Worm (Caenorhabditis elegans): ENCODE results near the gene C34F6.9.

C34F6.9 gene

ce11 chrX:11222597-11223218, at the start of gene C34F6.9:
C34F6.9 (minus strand) TSS chrX:11222647.
- no peak for TF ChIP-seq ztf-29 (GFP tag; IDR thresholded peaks at IDR 0.05)
- TF ChIP-seq T22C8.4 (GFP tag; IDR thresholded peaks at IDR 0.05) = no peak
- TF ChIP-seq med-1 (GFP tag; optimal IDR thresholded peaks at IDR 0.05; ENCODE audit: insufficient read depth) = no peak
- TF ChIP-seq tab-1 (GFP tag; IDR thresholded peaks at IDR 0.05) = no peak
- TF ChIP-seq klf-2 (GFP tag; conservative IDR thresholded peaks at IDR 0.05) = no peak
- no peak for TF ChIP-seq ztf-23 (GFP tag; IDR thresholded peaks at IDR 0.05)
- TF ChIP-seq cog-1 (tag; optimal IDR thresholded peaks at IDR 0.05) = no peak
- no peak for TF ChIP-seq ref-1 (GFP tag; conservative IDR thresholded peaks at IDR 0.05)
- no peak for TF ChIP-seq flt-1 (GFP tag; IDR thresholded peaks at IDR 0.05)

- TF ChIP-seq med-1 (GFP tag; optimal IDR thresholded peaks at IDR 0.05; ENCODE audit: insufficient read depth) (no peak), cog-1 (tag; optimal IDR thresholded peaks at IDR 0.05) (no peak), ref-1 (GFP tag; conservative IDR thresholded peaks at IDR 0.05) (no peak), ztf-23 (GFP tag; IDR thresholded peaks at IDR 0.05) (no peak), flt-1 (GFP tag; IDR thresholded peaks at IDR 0.05) (no peak), T22C8.4 (GFP tag; IDR thresholded peaks at IDR 0.05) (no peak), ztf-29 (GFP tag; IDR thresholded peaks at IDR 0.05) (no peak), klf-2 (GFP tag; conservative IDR thresholded peaks at IDR 0.05) (no peak), tab-1 (GFP tag; IDR thresholded peaks at IDR 0.05) (no peak)
These were observed 48.4 kb upstream of the C34F6.9 start, which contains the start of gene ifa-1 for ce11 chrX:11270882-11271281. ifa-1 (plus strand) TSS chrX:11271182.

ce11 chrX:11268970-11269369, 46.5 kb upstream of the C34F6.9 start, which contains the start of gene C03A3.3:
C03A3.3 (minus strand) TSS chrX:11269070.
- TF ChIP-seq flt-1 (GFP tag; IDR thresholded peaks at IDR 0.05) (no peak), klf-2 (GFP tag; conservative IDR thresholded peaks at IDR 0.05) (no peak), cog-1 (tag; optimal IDR thresholded peaks at IDR 0.05) (no peak), ztf-23 (GFP tag; IDR thresholded peaks at IDR 0.05) (no peak), T22C8.4 (GFP tag; IDR thresholded peaks at IDR 0.05) (no peak), ztf-29 (GFP tag; IDR thresholded peaks at IDR 0.05) (no peak), tab-1 (GFP tag; IDR thresholded peaks at IDR 0.05) (no peak), ref-1 (GFP tag; conservative IDR thresholded peaks at IDR 0.05) (no peak), med-1 (GFP tag; optimal IDR thresholded peaks at IDR 0.05; ENCODE audit: insufficient read depth) (no peak)

ce11 chrX:11266711-11267110, 44.3 kb upstream of the C34F6.9 start, which contains the start of gene C03A3.9:
C03A3.9 (plus strand) TSS chrX:11267011.
- TF ChIP-seq flt-1 (GFP tag; IDR thresholded peaks at IDR 0.05) (no peak), med-1 (GFP tag; optimal IDR thresholded peaks at IDR 0.05; ENCODE audit: insufficient read depth) (no peak), tab-1 (GFP tag; IDR thresholded peaks at IDR 0.05) (no peak)

ce11 chrX:11264715-11265114, 42.3 kb upstream of the C34F6.9 start:
- TF ChIP-seq klf-2 (GFP tag; conservative IDR thresholded peaks at IDR 0.05) (no peak), flt-1 (GFP tag; IDR thresholded peaks at IDR 0.05) (no peak), ztf-29 (GFP tag; IDR thresholded peaks at IDR 0.05) (no peak), ref-1 (GFP tag; conservative IDR thresholded peaks at IDR 0.05) (no peak), ztf-23 (GFP tag; IDR thresholded peaks at IDR 0.05) (no peak), tab-1 (GFP tag; IDR thresholded peaks at IDR 0.05) (no peak), cog-1 (tag; optimal IDR thresholded peaks at IDR 0.05) (no peak), T22C8.4 (GFP tag; IDR thresholded peaks at IDR 0.05) (no peak), med-1 (GFP tag; optimal IDR thresholded peaks at IDR 0.05; ENCODE audit: insufficient read depth) (no peak)

ce11 chrX:11262319-11263074, 40.0 kb upstream of the C34F6.9 start, which contains the start of gene C03A3.2:
C03A3.2 (plus strand) TSS chrX:11262848.
- TF ChIP-seq ztf-23 (GFP tag; IDR thresholded peaks at IDR 0.05) (peak; percentile 70), ztf-29 (GFP tag; IDR thresholded peaks at IDR 0.05) (no peak), flt-1 (GFP tag; IDR thresholded peaks at IDR 0.05) (peak; percentile 70; the same call in 1 of the 2 replicates), ref-1 (GFP tag; conservative IDR thresholded peaks at IDR 0.05) (no peak), T22C8.4 (GFP tag; IDR thresholded peaks at IDR 0.05) (no peak), med-1 (GFP tag; optimal IDR thresholded peaks at IDR 0.05; ENCODE audit: insufficient read depth) (no peak), klf-2 (GFP tag; conservative IDR thresholded peaks at IDR 0.05) (no peak), cog-1 (tag; optimal IDR thresholded peaks at IDR 0.05) (peak; percentile 29)

ce11 chrX:11257071-11257470, 34.6 kb upstream of the C34F6.9 start, which contains the start of gene C03A3.1:
C03A3.1 (plus strand) TSS chrX:11257361.
- TF ChIP-seq T22C8.4 (GFP tag; IDR thresholded peaks at IDR 0.05) (no peak), cog-1 (tag; optimal IDR thresholded peaks at IDR 0.05) (no peak), ref-1 (GFP tag; conservative IDR thresholded peaks at IDR 0.05) (no peak), med-1 (GFP tag; optimal IDR thresholded peaks at IDR 0.05; ENCODE audit: insufficient read depth) (no peak), ztf-29 (GFP tag; IDR thresholded peaks at IDR 0.05) (no peak), tab-1 (GFP tag; IDR thresholded peaks at IDR 0.05) (no peak), flt-1 (GFP tag; IDR thresholded peaks at IDR 0.05) (no peak), ztf-23 (GFP tag; IDR thresholded peaks at IDR 0.05) (no peak), klf-2 (GFP tag; conservative IDR thresholded peaks at IDR 0.05) (no peak)

- TF ChIP-seq ref-1 (GFP tag; conservative IDR thresholded peaks at IDR 0.05) = peak; percentile 70
- TF ChIP-seq ztf-29 (GFP tag; IDR thresholded peaks at IDR 0.05) = 0 out of 2 replicates have a peak, but pooled peaks have one; percentile 45
- TF ChIP-seq ztf-23 (GFP tag; IDR thresholded peaks at IDR 0.05) = peak; percentile 80
- peak; percentile 89 for TF ChIP-seq flt-1 (GFP tag; IDR thresholded peaks at IDR 0.05)
- TF ChIP-seq klf-2 (GFP tag; conservative IDR thresholded peaks at IDR 0.05) = peak; percentile 44; the same call in 1 of the 2 replicates
- peak; percentile 27; the same call in 1 of the 2 replicates for TF ChIP-seq T22C8.4 (GFP tag; IDR thresholded peaks at IDR 0.05)
- peak; percentile 23 for TF ChIP-seq med-1 (GFP tag; optimal IDR thresholded peaks at IDR 0.05; ENCODE audit: insufficient read depth)
- peak; percentile 45 for TF ChIP-seq cog-1 (tag; optimal IDR thresholded peaks at IDR 0.05)
- peak; percentile 73; the same call in 1 of the 2 replicates for TF ChIP-seq tab-1 (GFP tag; IDR thresholded peaks at IDR 0.05)
These were observed 30.0 kb upstream of the C34F6.9 start for ce11 chrX:11252429-11252828.

- no peak for TF ChIP-seq cog-1 (tag; optimal IDR thresholded peaks at IDR 0.05)
- TF ChIP-seq ztf-23 (GFP tag; IDR thresholded peaks at IDR 0.05) = no peak
- no peak for TF ChIP-seq klf-2 (GFP tag; conservative IDR thresholded peaks at IDR 0.05)
- TF ChIP-seq ztf-29 (GFP tag; IDR thresholded peaks at IDR 0.05) = no peak
- no peak for TF ChIP-seq med-1 (GFP tag; optimal IDR thresholded peaks at IDR 0.05; ENCODE audit: insufficient read depth)
- no peak for TF ChIP-seq flt-1 (GFP tag; IDR thresholded peaks at IDR 0.05)
- no peak for TF ChIP-seq T22C8.4 (GFP tag; IDR thresholded peaks at IDR 0.05)
- no peak for TF ChIP-seq tab-1 (GFP tag; IDR thresholded peaks at IDR 0.05)
- TF ChIP-seq ref-1 (GFP tag; conservative IDR thresholded peaks at IDR 0.05) = no peak
These were observed 29.5 kb upstream of the C34F6.9 start for ce11 chrX:11251928-11252327.
